Worm (Caenorhabditis elegans) whole organism, L3 larva: ENCODE measurements around the gene ufbp-1.

ENCODE experiments used
- aly-2 ChIP-seq: fragments of 150-350 bp; optimal IDR thresholded peaks from 2 replicates; lab custom pipeline; 2014; ENCODE audit warnings: missing biosample characterization, missing genetic modification characterization
- nfya-1 ChIP-seq: sonication (generic microtip); optimal IDR thresholded peaks from 2 replicates; lab custom pipeline; 2017; ENCODE audit warnings: missing genetic modification characterization, mild to moderate bottlenecking, missing compliant biosample characterization, antibody characterized with exemption, moderate library complexity; ENCODE audit not compliant: insufficient read depth

DNA sequence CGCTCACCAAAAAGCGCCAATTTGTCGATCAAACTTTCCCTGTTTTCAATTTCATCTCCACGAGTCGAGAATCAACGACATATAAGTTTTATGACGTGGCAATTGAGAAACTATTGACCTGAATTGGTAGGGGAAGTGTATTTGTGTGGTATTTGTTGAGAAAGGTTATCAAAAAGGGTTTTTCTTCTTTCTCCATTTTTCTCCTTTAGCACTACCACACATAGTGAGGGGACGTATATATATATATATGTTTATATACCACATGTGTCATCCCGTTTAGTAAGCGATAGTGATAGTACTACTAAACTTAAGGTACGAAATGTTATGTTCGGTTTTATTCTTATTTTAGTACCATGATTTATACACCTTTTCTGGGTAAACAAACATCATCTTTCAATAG is 14.2 kb upstream of the ufbp-1 start:
- TF ChIP-seq nfya-1 (tag; lab: Kevin White, UChicago) (no peak), aly-2 (tag; lab: Kevin White, UChicago) (no peak)
